Fruit fly (Drosophila melanogaster): Measurements from ENCODE around the gene vn.

vn gene

dm6 chr3L:5845466-5845865 lies at the start of gene vn:
Gene vn (minus strand): TSS chr3L:5845664.
- TF ChIP-seq usp (GFP tag; optimal IDR thresholded peaks at IDR 0.05) = no peak

dm6 chr3L:5893063-5893462 lies 47.6 kb upstream of the vn start:
- TF ChIP-seq usp (GFP tag; optimal IDR thresholded peaks at IDR 0.05) (no peak), pan (optimal IDR thresholded peaks at IDR 0.05) (no peak), Dll (optimal IDR thresholded peaks at IDR 0.05) (no peak), psq (optimal IDR thresholded peaks at IDR 0.05) (no peak), EcR (GFP tag; optimal IDR thresholded peaks at IDR 0.05) (no peak), CG8478 (optimal IDR thresholded peaks at IDR 0.05) (no peak)

- no peak for TF ChIP-seq CG8478 (optimal IDR thresholded peaks at IDR 0.05)
- TF ChIP-seq EcR (GFP tag; optimal IDR thresholded peaks at IDR 0.05) = no peak
- no peak for TF ChIP-seq pan (optimal IDR thresholded peaks at IDR 0.05)
- no peak for TF ChIP-seq psq (optimal IDR thresholded peaks at IDR 0.05)
- TF ChIP-seq Dll (optimal IDR thresholded peaks at IDR 0.05) = no peak
- TF ChIP-seq usp (GFP tag; optimal IDR thresholded peaks at IDR 0.05) = no peak
Measured at dm6 chr3L:5891812-5892211, 46.3 kb upstream of the vn start.

dm6 chr3L:5891114-5891513 lies 45.6 kb upstream of the vn start:
- TF ChIP-seq pan (optimal IDR thresholded peaks at IDR 0.05) (no peak), CG8478 (optimal IDR thresholded peaks at IDR 0.05) (no peak), Dll (optimal IDR thresholded peaks at IDR 0.05) (no peak), usp (GFP tag; optimal IDR thresholded peaks at IDR 0.05) (no peak), psq (optimal IDR thresholded peaks at IDR 0.05) (no peak), EcR (GFP tag; optimal IDR thresholded peaks at IDR 0.05) (no peak)

dm6 chr3L:5884735-5885134 lies 39.3 kb upstream of the vn start:
- TF ChIP-seq pan (optimal IDR thresholded peaks at IDR 0.05) = no peak
- no peak for TF ChIP-seq usp (GFP tag; optimal IDR thresholded peaks at IDR 0.05)
- no peak for TF ChIP-seq CG8478 (optimal IDR thresholded peaks at IDR 0.05)
- no peak for TF ChIP-seq EcR (GFP tag; optimal IDR thresholded peaks at IDR 0.05)
- TF ChIP-seq Dll (optimal IDR thresholded peaks at IDR 0.05) = no peak
- TF ChIP-seq psq (optimal IDR thresholded peaks at IDR 0.05) = no peak

- TF ChIP-seq EcR (GFP tag; optimal IDR thresholded peaks at IDR 0.05) (no peak), pan (optimal IDR thresholded peaks at IDR 0.05) (no peak), usp (GFP tag; optimal IDR thresholded peaks at IDR 0.05) (no peak), CG8478 (optimal IDR thresholded peaks at IDR 0.05) (no peak), psq (optimal IDR thresholded peaks at IDR 0.05) (no peak), Dll (optimal IDR thresholded peaks at IDR 0.05) (no peak)
Measured at dm6 chr3L:5882209-5882403, 36.6 kb upstream of the vn start, which contains the start of gene CG13287. Gene CG13287 (plus strand): TSS chr3L:5882304.

- TF ChIP-seq EcR (GFP tag; optimal IDR thresholded peaks at IDR 0.05) = no peak
- no peak for TF ChIP-seq CG8478 (optimal IDR thresholded peaks at IDR 0.05)
- no peak for TF ChIP-seq Dll (optimal IDR thresholded peaks at IDR 0.05)
- TF ChIP-seq psq (optimal IDR thresholded peaks at IDR 0.05) = no peak
- TF ChIP-seq pan (optimal IDR thresholded peaks at IDR 0.05) = no peak
- no peak for TF ChIP-seq usp (GFP tag; optimal IDR thresholded peaks at IDR 0.05)
Measured at dm6 chr3L:5881310-5882208, 36.1 kb upstream of the vn start.

dm6 chr3L:5878734-5879291 lies 33.3 kb upstream of the vn start:
- TF ChIP-seq EcR (GFP tag; optimal IDR thresholded peaks at IDR 0.05) = no peak
- no peak for TF ChIP-seq Dll (optimal IDR thresholded peaks at IDR 0.05)
- TF ChIP-seq psq (optimal IDR thresholded peaks at IDR 0.05) = no peak
- no peak for TF ChIP-seq CG8478 (optimal IDR thresholded peaks at IDR 0.05)
- no peak for TF ChIP-seq pan (optimal IDR thresholded peaks at IDR 0.05)
- TF ChIP-seq usp (GFP tag; optimal IDR thresholded peaks at IDR 0.05) = no peak

dm6 chr3L:5873011-5873410 lies 27.5 kb upstream of the vn start, which contains the start of gene CG18586:
Gene CG18586 (plus strand): TSS chr3L:5873311.
- TF ChIP-seq pan (optimal IDR thresholded peaks at IDR 0.05) (no peak), CG8478 (optimal IDR thresholded peaks at IDR 0.05) (no peak), psq (optimal IDR thresholded peaks at IDR 0.05) (no peak), EcR (GFP tag; optimal IDR thresholded peaks at IDR 0.05) (no peak)

dm6 chr3L:5871201-5871600 lies 25.7 kb upstream of the vn start, which contains the start of gene CG5568:
Gene CG5568 (plus strand): TSS chr3L:5871501.
- TF ChIP-seq psq (optimal IDR thresholded peaks at IDR 0.05) (no peak), CG8478 (optimal IDR thresholded peaks at IDR 0.05) (no peak), Dll (optimal IDR thresholded peaks at IDR 0.05) (no peak), EcR (GFP tag; optimal IDR thresholded peaks at IDR 0.05) (no peak), pan (optimal IDR thresholded peaks at IDR 0.05) (no peak), usp (GFP tag; optimal IDR thresholded peaks at IDR 0.05) (no peak)

- TF ChIP-seq EcR (GFP tag; optimal IDR thresholded peaks at IDR 0.05) (no peak), usp (GFP tag; optimal IDR thresholded peaks at IDR 0.05) (no peak), CG8478 (optimal IDR thresholded peaks at IDR 0.05) (no peak), psq (optimal IDR thresholded peaks at IDR 0.05) (no peak), pan (optimal IDR thresholded peaks at IDR 0.05) (no peak), Dll (optimal IDR thresholded peaks at IDR 0.05) (no peak)
Measured at dm6 chr3L:5869614-5870204, 24.2 kb upstream of the vn start.

- no peak for TF ChIP-seq EcR (GFP tag; optimal IDR thresholded peaks at IDR 0.05)
- no peak for TF ChIP-seq CG8478 (optimal IDR thresholded peaks at IDR 0.05)
- no peak for TF ChIP-seq Dll (optimal IDR thresholded peaks at IDR 0.05)
- no peak for TF ChIP-seq pan (optimal IDR thresholded peaks at IDR 0.05)
- TF ChIP-seq psq (optimal IDR thresholded peaks at IDR 0.05) = no peak
- no peak for TF ChIP-seq usp (GFP tag; optimal IDR thresholded peaks at IDR 0.05)
Measured at dm6 chr3L:5866924-5867323, 21.5 kb upstream of the vn start.

Measured in whole organism.